Worm (Caenorhabditis elegans) whole organism, L1 larva: ENCODE measurements around the gene wip-1.

ENCODE experiments used
- C04F5.9 ChIP-seq: sonication (generic microtip); optimal IDR thresholded peaks from 2 replicates; lab custom pipeline; 2016; ENCODE audit warnings: missing genetic modification characterization, missing compliant biosample characterization
- C16A3.4 ChIP-seq: fragments of 150-350 bp; optimal IDR thresholded peaks from 2 replicates; lab custom pipeline; 2014; ENCODE audit warnings: missing biosample characterization, missing genetic modification characterization
- F16B12.6 ChIP-seq: fragments of 150-350 bp; optimal IDR thresholded peaks from 2 replicates; lab custom pipeline; 2014; ENCODE audit warnings: missing biosample characterization, missing genetic modification characterization
- Y116A8C.19 ChIP-seq: sonication (generic microtip); optimal IDR thresholded peaks from 2 replicates; lab custom pipeline; 2016; ENCODE audit warnings: missing compliant biosample characterization, missing genetic modification characterization, borderline replicate concordance
- alr-1 ChIP-seq: fragments of 200-800 bp; sonication (Bioruptor generic); optimal IDR thresholded peaks from 2 replicates; lab custom pipeline; 2018; ENCODE audit warnings: borderline replicate concordance, mild to moderate bottlenecking, missing genetic modification characterization, missing compliant biosample characterization
- ama-1 ChIP-seq: fragments of 150-350 bp; optimal IDR thresholded peaks from 2 replicates; lab custom pipeline; 2014
- blmp-1 ChIP-seq: fragments of 150-350 bp; optimal IDR thresholded peaks from 2 replicates; lab custom pipeline; 2014; ENCODE audit warnings: missing biosample characterization, missing genetic modification characterization
- dpl-1 ChIP-seq, 3 experiments: fragments of 150-350 bp in 2 of 3; sonication (generic microtip) in 1 of 3; optimal IDR thresholded peaks; 2 replicates each; lab custom pipeline; 2014 to 2017; ENCODE audit warnings: missing biosample characterization in 3 of 3, missing genetic modification characterization in 3 of 3, missing genetic modification reagents in 3 of 3
- dsc-1 ChIP-seq: sonication (generic microtip); optimal IDR thresholded peaks from 2 replicates; lab custom pipeline; 2016; ENCODE audit warnings: mild to moderate bottlenecking, missing genetic modification characterization, missing compliant biosample characterization
- efl-1 ChIP-seq, 4 experiments: fragments of 150-350 bp; optimal IDR thresholded peaks in 3 of 4; peaks in 1 of 4; 1 replicate in 1 of 4; 2 replicates in 3 of 4; lab custom pipeline; 2014; ENCODE audit warnings: missing biosample characterization in 2 of 4, missing genetic modification characterization in 2 of 4, missing genetic modification reagents in 2 of 4
- egl-13 ChIP-seq: sonication (generic microtip); optimal IDR thresholded peaks from 2 replicates; lab custom pipeline; 2016; ENCODE audit warnings: missing genotype, missing genetic modification reagents, missing genetic modification characterization, missing compliant biosample characterization
- egl-27 ChIP-seq, 2 experiments: fragments of 150-350 bp in 1 of 2; sonication (generic microtip); optimal IDR thresholded peaks; 3 replicates each; lab custom pipeline; 2017 to 2018; ENCODE audit warnings: missing biosample characterization in 2 of 2, missing genetic modification characterization in 2 of 2, missing genetic modification reagents in 2 of 2
- elt-3 ChIP-seq, 6 experiments: fragments of 150-350 bp in 1 of 6; sonication (generic microtip); optimal IDR thresholded peaks; 2 replicates each; lab custom pipeline; 2017 to 2018; ENCODE audit warnings: missing biosample characterization in 6 of 6, missing genetic modification characterization in 6 of 6, inconsistent platforms in 1 of 6
- grh-1 ChIP-seq: fragments of 200-800 bp; sonication (Bioruptor generic); IDR thresholded peaks from 2 replicates; pipeline ENCODE4 v1.3.6; 2022; ENCODE audit warnings: missing genetic modification reagents, missing genetic modification characterization, missing compliant biosample characterization
- hlh-4 ChIP-seq: sonication (generic microtip); optimal IDR thresholded peaks from 2 replicates; lab custom pipeline; 2016; ENCODE audit warnings: mild to moderate bottlenecking, missing genetic modification characterization, missing compliant biosample characterization
- hpl-2 ChIP-seq: fragments of 150-350 bp; optimal IDR thresholded peaks from 2 replicates; lab custom pipeline; 2014; ENCODE audit warnings: missing biosample characterization, missing genetic modification reagents, missing genetic modification characterization
- irx-1 ChIP-seq: sonication (generic microtip); optimal IDR thresholded peaks from 2 replicates; lab custom pipeline; 2016; ENCODE audit warnings: missing genetic modification characterization, missing compliant biosample characterization
- isw-1 ChIP-seq: fragments of 200-800 bp; sonication (Bioruptor generic); IDR thresholded peaks from 2 replicates; pipeline ENCODE4 v1.3.6; 2022; ENCODE audit warnings: missing genetic modification characterization, missing compliant biosample characterization
- jun-1 ChIP-seq: fragments of 150-350 bp; optimal IDR thresholded peaks from 2 replicates; lab custom pipeline; 2014; ENCODE audit warnings: missing biosample characterization, missing genetic modification reagents, missing genetic modification characterization
- lin-13 ChIP-seq: fragments of 150-350 bp; optimal IDR thresholded peaks from 2 replicates; lab custom pipeline; 2014; ENCODE audit warnings: missing biosample characterization, missing genetic modification reagents, missing genetic modification characterization
- lin-14 ChIP-seq: fragments of 200-800 bp; sonication (Bioruptor generic); optimal IDR thresholded peaks from 2 replicates; lab custom pipeline; 2018; ENCODE audit warnings: mild to moderate bottlenecking, missing genetic modification characterization, moderate library complexity, missing compliant biosample characterization
- lin-35 ChIP-seq, 2 experiments: fragments of 150-350 bp; optimal IDR thresholded peaks; 2 replicates each; lab custom pipeline; 2014; ENCODE audit warnings: missing biosample characterization in 2 of 2, missing genetic modification characterization in 2 of 2, missing genetic modification reagents in 2 of 2
- lir-3 ChIP-seq: sonication (generic microtip); optimal IDR thresholded peaks from 2 replicates; lab custom pipeline; 2016; ENCODE audit warnings: mild to moderate bottlenecking, missing genetic modification characterization, moderate library complexity, missing compliant biosample characterization; ENCODE audit not compliant: poor library complexity
- lsy-2 ChIP-seq, 2 experiments: fragments of 150-350 bp; optimal IDR thresholded peaks; 2 replicates each; lab custom pipeline; 2014; ENCODE audit warnings: missing biosample characterization in 2 of 2, missing genetic modification characterization in 2 of 2
- mab-9 ChIP-seq: fragments of 200-800 bp; sonication (Bioruptor generic); IDR thresholded peaks from 2 replicates; pipeline ENCODE4 v1.3.6; 2022; ENCODE audit warnings: missing genetic modification reagents, missing genetic modification characterization, missing compliant biosample characterization
- mdl-1 ChIP-seq, 2 experiments: fragments of 150-350 bp; optimal IDR thresholded peaks; 2 replicates each; lab custom pipeline; 2014 to 2017; ENCODE audit warnings: missing biosample characterization in 2 of 2, missing genetic modification characterization in 2 of 2, inconsistent platforms in 1 of 2
- mef-2 ChIP-seq: fragments of 150-350 bp; optimal IDR thresholded peaks from 2 replicates; lab custom pipeline; 2014; ENCODE audit warnings: missing biosample characterization, missing genetic modification characterization
- nhr-12 ChIP-seq: sonication (generic microtip); optimal IDR thresholded peaks from 2 replicates; lab custom pipeline; 2017; ENCODE audit warnings: missing biosample characterization, missing genetic modification characterization
- nhr-19 ChIP-seq: fragments of 200-800 bp; sonication (Bioruptor generic); conservative IDR thresholded peaks from 2 replicates; pipeline ENCODE4 v1.3.6; 2022; ENCODE audit warnings: missing genetic modification characterization, missing compliant biosample characterization
- nhr-20 ChIP-seq: sonication (generic microtip); optimal IDR thresholded peaks from 2 replicates; lab custom pipeline; 2016; ENCODE audit warnings: mild to moderate bottlenecking, missing genetic modification characterization, missing compliant biosample characterization
- nhr-28 ChIP-seq: fragments of 150-350 bp; optimal IDR thresholded peaks from 2 replicates; lab custom pipeline; 2014; ENCODE audit warnings: missing biosample characterization, missing genetic modification characterization
- nhr-47 ChIP-seq: sonication (generic microtip); optimal IDR thresholded peaks from 2 replicates; lab custom pipeline; 2016; ENCODE audit warnings: mild to moderate bottlenecking, missing genetic modification characterization, moderate library complexity, missing compliant biosample characterization
- nhr-71 ChIP-seq: sonication (generic microtip); optimal IDR thresholded peaks from 2 replicates; lab custom pipeline; 2016; ENCODE audit warnings: mild to moderate bottlenecking, missing genetic modification characterization, moderate library complexity, missing compliant biosample characterization
- nhr-77 ChIP-seq: fragments of 150-350 bp; optimal IDR thresholded peaks from 2 replicates; lab custom pipeline; 2014; ENCODE audit warnings: missing biosample characterization, missing genetic modification characterization
- nhr-85 ChIP-seq: sonication (generic microtip); peaks from one replicate; lab custom pipeline; 2016; ENCODE audit warnings: missing genetic modification characterization, inconsistent platforms, missing compliant biosample characterization
- nhr-90 ChIP-seq: sonication (generic microtip); optimal IDR thresholded peaks from 2 replicates; lab custom pipeline; 2016; ENCODE audit warnings: mild to moderate bottlenecking, missing genetic modification characterization, missing compliant biosample characterization; ENCODE audit not compliant: poor library complexity
- pax-3 ChIP-seq: fragments of 200-800 bp; sonication (Bioruptor generic); optimal IDR thresholded peaks from 2 replicates; lab custom pipeline; 2018; ENCODE audit warnings: mild to moderate bottlenecking, missing genetic modification characterization, moderate library complexity, missing compliant biosample characterization
- pqm-1 ChIP-seq: sonication (generic microtip); optimal IDR thresholded peaks from 3 replicates; lab custom pipeline; 2017; ENCODE audit warnings: missing biosample characterization, missing genetic modification characterization
- rnt-1 ChIP-seq: sonication (generic microtip); optimal IDR thresholded peaks from 2 replicates; lab custom pipeline; 2016; ENCODE audit warnings: mild to moderate bottlenecking, missing genetic modification characterization, moderate library complexity, missing compliant biosample characterization
- skn-1 ChIP-seq: fragments of 150-350 bp; optimal IDR thresholded peaks from 2 replicates; lab custom pipeline; 2014; ENCODE audit warnings: missing biosample characterization, missing genetic modification characterization
- snpc-4 ChIP-seq: fragments of 150-350 bp; optimal IDR thresholded peaks from 2 replicates; lab custom pipeline; 2014; ENCODE audit warnings: missing biosample characterization, missing genetic modification characterization
- snu-23 ChIP-seq: sonication (generic microtip); optimal IDR thresholded peaks from 2 replicates; lab custom pipeline; 2016; ENCODE audit warnings: missing genetic modification characterization, missing compliant biosample characterization
- sox-4 ChIP-seq: sonication (generic microtip); optimal IDR thresholded peaks from 2 replicates; lab custom pipeline; 2016; ENCODE audit warnings: missing genetic modification characterization, missing compliant biosample characterization
- swsn-7 ChIP-seq: sonication (generic microtip); optimal IDR thresholded peaks from 2 replicates; lab custom pipeline; 2016; ENCODE audit warnings: missing genetic modification characterization, missing compliant biosample characterization
- tbx-2 ChIP-seq: sonication (generic microtip); optimal IDR thresholded peaks from 2 replicates; lab custom pipeline; 2016; ENCODE audit warnings: missing genetic modification characterization, missing compliant biosample characterization
- unc-98 ChIP-seq: fragments of 200-800 bp; sonication (Bioruptor generic); IDR thresholded peaks from 2 replicates; pipeline ENCODE4 v1.3.6; 2022; ENCODE audit warnings: missing genetic modification characterization, missing compliant biosample characterization
- xbp-1 ChIP-seq: sonication (generic microtip); optimal IDR thresholded peaks from 2 replicates; lab custom pipeline; 2016; ENCODE audit warnings: missing genetic modification characterization, missing compliant biosample characterization
- zip-4 ChIP-seq: fragments of 200-800 bp; sonication (Bioruptor generic); optimal IDR thresholded peaks from 2 replicates; lab custom pipeline; 2018; ENCODE audit warnings: mild to moderate bottlenecking, missing genetic modification characterization, moderate library complexity, missing compliant biosample characterization
- ztf-11 ChIP-seq, 2 experiments: sonication (generic microtip); optimal IDR thresholded peaks; 2 replicates each; lab custom pipeline; 2016 to 2017; ENCODE audit warnings: missing genetic modification characterization in 2 of 2, missing biosample characterization in 1 of 2, missing compliant biosample characterization in 1 of 2
- ztf-4 ChIP-seq: fragments of 150-350 bp; optimal IDR thresholded peaks from 2 replicates; lab custom pipeline; 2014; ENCODE audit warnings: missing biosample characterization, missing genetic modification characterization

The wip-1 gene

ce11 chrIII:5023642-5024041 is 5.2 kb downstream of the wip-1 start:
- peak; percentile 26 for TF ChIP-seq nhr-85 (tag; lab: Kevin White, UChicago)
- no peak for TF ChIP-seq hlh-4 (tag; lab: Kevin White, UChicago)
- TF ChIP-seq ztf-4 (tag; lab: Kevin White, UChicago), result peak; percentile 32

ce11 chrIII:5024393-5024964 is 6.0 kb downstream of the wip-1 start, which contains the start of gene pcf-11:
TSS of gene pcf-11 (plus strand) at chrIII:5024914.
- TF ChIP-seq egl-13 (tag; lab: Kevin White, UChicago) (no peak), elt-3 (tag; optimal IDR thresholded peaks at IDR 0.05; lab: Kevin White, UChicago) (peak in 2 of 6 experiments; percentile 5 to 8), F16B12.6 (tag; lab: Kevin White, UChicago) (peak; percentile 35), ama-1 (peak; percentile 53), ztf-11 (tag; optimal IDR thresholded peaks at IDR 0.05; lab: Kevin White, UChicago) (no peak), mef-2 (tag; lab: Kevin White, UChicago) (no peak), egl-27 (tag; optimal IDR thresholded peaks at IDR 0.05; lab: Kevin White, UChicago) (no peak), tbx-2 (tag; lab: Kevin White, UChicago) (peak; percentile 45), C16A3.4 (tag; lab: Kevin White, UChicago) (peak; percentile 34), irx-1 (tag; lab: Kevin White, UChicago) (peak; percentile 9), lin-14 (GFP tag; lab: Kevin White, UChicago) (peak; percentile 74), Y116A8C.19 (tag; lab: Kevin White, UChicago) (no peak), nhr-85 (tag; lab: Kevin White, UChicago) (no peak), rnt-1 (tag; lab: Kevin White, UChicago) (peak; percentile 63), hpl-2 (no peak), dsc-1 (peak; percentile 25), nhr-90 (tag; lab: Kevin White, UChicago) (peak; percentile 36), nhr-28 (tag; lab: Kevin White, UChicago) (no peak), zip-4 (GFP tag; lab: Kevin White, UChicago) (no peak), mdl-1 (tag; optimal IDR thresholded peaks at IDR 0.05; lab: Kevin White, UChicago) (peak in 1 of 2 experiments; percentile 80), grh-1 (GFP tag; lab: Robert Waterston, UW) (no peak), unc-98 (GFP tag; lab: Robert Waterston, UW) (no peak), skn-1 (tag; lab: Kevin White, UChicago) (peak; percentile 58), nhr-47 (tag; lab: Kevin White, UChicago) (peak; percentile 47), nhr-20 (tag; lab: Kevin White, UChicago) (peak; percentile 38), swsn-7 (tag; lab: Kevin White, UChicago) (peak; percentile 51), sox-4 (tag; lab: Kevin White, UChicago) (no peak), nhr-12 (tag; lab: Kevin White, UChicago) (no peak), snu-23 (GFP tag; lab: Kevin White, UChicago) (peak; percentile 78), nhr-71 (tag; lab: Kevin White, UChicago) (peak; percentile 69), alr-1 (no peak), jun-1 (peak; percentile 10), xbp-1 (tag; lab: Kevin White, UChicago) (peak; percentile 53), isw-1 (GFP tag; lab: Robert Waterston, UW) (peak; percentile 56), snpc-4 (no peak), C04F5.9 (no peak), pax-3 (tag; lab: Kevin White, UChicago) (no peak), mab-9 (GFP tag; lab: Robert Waterston, UW) (no peak), lsy-2 (tag; optimal IDR thresholded peaks at IDR 0.05; lab: Kevin White, UChicago) (peak; percentile 43 to 78), nhr-19 (GFP tag; lab: Robert Waterston, UW) (peak; percentile 41; the same call in 1 of the 2 replicates), blmp-1 (tag; lab: Kevin White, UChicago) (peak; percentile 13), lin-13 (GFP tag; lab: Kevin White, UChicago) (peak; percentile 28), nhr-77 (tag; lab: Kevin White, UChicago) (peak; percentile 60), pqm-1 (tag; lab: Kevin White, UChicago) (no peak), lin-35 (GFP tag; optimal IDR thresholded peaks at IDR 0.05; lab: Kevin White, UChicago) (peak; percentile 69 to 75), dpl-1 (GFP tag; optimal IDR thresholded peaks at IDR 0.05; lab: Kevin White, UChicago) (peak; percentile 51 to 63 (median 55)), efl-1 (optimal IDR thresholded peaks at IDR 0.05; lab: Kevin White, UChicago) (peak; percentile 66 to 71), efl-1 (GFP tag; optimal IDR thresholded peaks at IDR 0.05 in 1 of 2; lab: Kevin White, UChicago) (peak; percentile 54 to 96), lir-3 (tag; lab: Kevin White, UChicago) (peak; percentile 43)
